Worm (Caenorhabditis elegans): Measurements from ENCODE around the gene cnt-2.

- TF ChIP-seq ref-1 (GFP tag; conservative IDR thresholded peaks at IDR 0.05) (no peak), tab-1 (GFP tag; IDR thresholded peaks at IDR 0.05) (no peak), flt-1 (GFP tag; IDR thresholded peaks at IDR 0.05) (0 out of 2 replicates have a peak, but pooled peaks have one; percentile 6)
Measured at ce11 chrIII:10711192-10711673, 56.4 kb downstream of the cnt-2 start, which contains the start of gene W09D10.5.

All from whole organism, midembryonic.